Fruit fly (Drosophila melanogaster): ENCODE measurements around the gene CG11634.

DNA sequence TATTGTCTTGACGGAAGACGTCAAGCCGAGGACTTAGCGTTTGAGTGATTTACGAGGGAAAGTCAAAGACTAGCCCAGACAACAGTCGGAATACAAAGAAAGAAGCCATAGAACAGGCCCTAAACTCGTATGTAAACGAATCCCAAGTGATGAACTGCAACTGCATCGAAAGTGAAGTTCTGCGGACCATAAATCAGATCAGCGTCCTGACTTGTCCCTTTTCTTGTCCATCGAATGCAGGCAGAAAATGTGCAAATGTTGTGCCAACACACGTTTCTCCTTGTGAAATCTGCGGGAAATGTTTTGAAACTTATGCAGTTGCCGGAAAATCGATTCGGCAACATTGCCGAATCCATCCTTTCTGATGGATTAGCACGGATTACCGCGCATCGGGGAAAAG lies 39.1 kb upstream of the CG11634 start:
- no peak for TF ChIP-seq CG8478 (optimal IDR thresholded peaks at IDR 0.05)
- TF ChIP-seq CTCF (optimal IDR thresholded peaks at IDR 0.05) = no peak
